Fruit fly (Drosophila melanogaster): ENCODE measurements around the gene Rtnl1.
A peak's percentile ranks its signal among the peaks of the same experiment; 100 is the strongest.

DNA sequence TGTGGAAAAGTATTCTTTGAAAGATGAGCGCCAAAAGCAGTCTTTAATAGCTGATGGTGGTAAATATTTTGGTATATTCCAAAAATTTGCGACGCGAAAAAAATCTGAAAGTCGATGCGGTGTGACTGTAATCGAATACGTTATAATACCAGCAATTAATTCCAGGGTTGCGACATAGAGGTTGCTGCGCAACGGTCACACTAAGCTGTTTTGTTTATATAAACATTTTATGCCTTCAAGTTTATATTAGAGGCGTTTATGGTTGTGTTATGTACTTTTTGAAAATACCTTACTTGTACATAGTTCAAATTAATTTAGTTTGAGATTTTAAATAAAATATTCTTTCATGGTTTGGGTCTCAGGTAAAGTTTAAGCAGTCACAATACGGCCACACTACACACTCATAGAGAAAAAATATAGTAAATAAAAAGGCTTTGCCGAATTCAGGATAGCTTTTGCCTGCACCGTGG is 38.2 kb downstream of the Rtnl1 start, which contains the start of gene CG14043:
- TF ChIP-seq CG8478 (optimal IDR thresholded peaks at IDR 0.05) (no peak), CTCF (optimal IDR thresholded peaks at IDR 0.05) (peak in 1 of 2 experiments; percentile 16)
